Worm (Caenorhabditis elegans) whole organism, L3 larva: ENCODE measurements around the gene Y39E4B.6.

ENCODE experiments used
- ZK546.5 ChIP-seq: sonication (generic microtip); optimal IDR thresholded peaks from 2 replicates; lab custom pipeline; 2017; ENCODE audit warnings: missing biosample characterization, missing genetic modification characterization
- egl-27 ChIP-seq: sonication (generic microtip); optimal IDR thresholded peaks from 4 replicates; lab custom pipeline; 2017; ENCODE audit warnings: missing biosample characterization, missing genetic modification reagents, missing genetic modification characterization
- egl-5 ChIP-seq: fragments of 150-350 bp; optimal IDR thresholded peaks from 2 replicates; lab custom pipeline; 2017; ENCODE audit warnings: missing biosample characterization, missing genetic modification reagents, missing genetic modification characterization, inconsistent platforms
- unc-39 ChIP-seq: sonication (generic microtip); optimal IDR thresholded peaks from 4 replicates; lab custom pipeline; 2017; ENCODE audit warnings: missing biosample characterization, missing genetic modification characterization

ce11 chrIII:13055342-13055741 is 15.2 kb upstream of the Y39E4B.6 start, which contains the start of gene F54F12.1:
- TF ChIP-seq egl-27 (no peak), ZK546.5 (tag; lab: Kevin White, UChicago) (no peak), unc-39 (tag; lab: Kevin White, UChicago) (no peak), egl-5 (no peak)
